Fruit fly (Drosophila melanogaster): Measurements from ENCODE around the gene Ssdp.

- TF ChIP-seq CG7045 (GFP tag; optimal IDR thresholded peaks at IDR 0.05) (no peak), Clk (GFP tag; optimal IDR thresholded peaks at IDR 0.05) (no peak), kay (GFP tag; ENCODE audit: borderline replicate concordance) (no peak), CG14711 (tag; optimal IDR thresholded peaks at IDR 0.05) (peak; percentile 22), ovo (GFP tag; optimal IDR thresholded peaks at IDR 0.05) (no peak), Hr96 (GFP tag; optimal IDR thresholded peaks at IDR 0.05) (peak; percentile 55), CG1620 (GFP tag; optimal IDR thresholded peaks at IDR 0.05) (no peak), CG5204 (GFP tag; optimal IDR thresholded peaks at IDR 0.05) (peak; percentile 31), pad (GFP tag; optimal IDR thresholded peaks at IDR 0.05) (no peak), CG33017 (tag; optimal IDR thresholded peaks at IDR 0.05) (peak; percentile 32), CG7101 (tag; optimal IDR thresholded peaks at IDR 0.05) (peak; percentile 10), bab1 (GFP tag; optimal IDR thresholded peaks at IDR 0.05) (peak; percentile 52), Crg-1 (GFP tag; optimal IDR thresholded peaks at IDR 0.05) (no peak)
Measured at dm6 chr3R:18215300-18215699, 15.9 kb upstream of the Ssdp start.
